Worm (Caenorhabditis elegans) whole organism, L2 larva: Measurements from ENCODE around the gene sup-12.

Experiments
- F13H6.1 ChIP-seq: sonication (generic microtip); optimal IDR thresholded peaks from 2 replicates; lab custom pipeline; 2016; ENCODE audit warnings: missing genetic modification characterization, missing compliant biosample characterization
- ZK546.5 ChIP-seq: sonication (generic microtip); optimal IDR thresholded peaks from 2 replicates; lab custom pipeline; 2017; ENCODE audit warnings: missing biosample characterization, missing genetic modification characterization
- ceh-82 ChIP-seq: fragments of 150-350 bp; optimal IDR thresholded peaks from 2 replicates; lab custom pipeline; 2014; ENCODE audit warnings: missing biosample characterization, missing genetic modification characterization
- lsy-2 ChIP-seq, 2 experiments: fragments of 150-350 bp in 1 of 2; sonication (generic microtip) in 1 of 2; optimal IDR thresholded peaks; 2 replicates each; lab custom pipeline; 2014 to 2017; ENCODE audit warnings: missing biosample characterization in 2 of 2, missing genetic modification characterization in 2 of 2
- nhr-237 ChIP-seq: fragments of 150-350 bp; optimal IDR thresholded peaks from 2 replicates; lab custom pipeline; 2014; ENCODE audit warnings: missing biosample characterization, missing genetic modification characterization
- snpc-4 ChIP-seq: fragments of 150-350 bp; optimal IDR thresholded peaks from 2 replicates; lab custom pipeline; 2014; ENCODE audit warnings: missing biosample characterization, missing genetic modification characterization
- unc-39 ChIP-seq: fragments of 150-350 bp; optimal IDR thresholded peaks from 2 replicates; lab custom pipeline; 2014; ENCODE audit warnings: missing biosample characterization, missing genetic modification characterization
- zag-1 ChIP-seq: fragments of 150-350 bp; optimal IDR thresholded peaks from 2 replicates; lab custom pipeline; 2014; ENCODE audit warnings: missing biosample characterization, missing genetic modification characterization

ce11 chrX:3861294-3861693 is 43.1 kb upstream of the sup-12 start:
- TF ChIP-seq unc-39 (tag; lab: Kevin White, UChicago) (no peak), lsy-2 (tag; optimal IDR thresholded peaks at IDR 0.05; lab: Kevin White, UChicago) (peak in 1 of 2 experiments; percentile 19), F13H6.1 (tag; lab: Kevin White, UChicago) (peak; percentile 18), ceh-82 (tag; lab: Kevin White, UChicago) (no peak), nhr-237 (tag; lab: Kevin White, UChicago) (no peak), snpc-4 (tag; lab: Kevin White, UChicago) (no peak), zag-1 (no peak), ZK546.5 (tag; lab: Kevin White, UChicago) (no peak)
